Fruit fly (Drosophila melanogaster) whole organism: ENCODE measurements around the gene CG33062.

Source experiments
- CG8478 ChIP-seq: fragments of >200 bp; optimal IDR thresholded peaks from 2 replicates; lab custom pipeline; 2018; ENCODE audit warnings: inconsistent platforms
- Dll ChIP-seq: fragments of >200 bp; optimal IDR thresholded peaks from 2 replicates; lab custom pipeline; 2017
- EcR ChIP-seq, 2 experiments: fragments of >200 bp; optimal IDR thresholded peaks; 2 replicates each; lab custom pipeline; 2017; ENCODE audit warnings: missing biosample characterization in 2 of 2, missing genetic modification characterization in 2 of 2, missing genetic modification reagents in 2 of 2
- pan ChIP-seq: fragments of >200 bp; optimal IDR thresholded peaks from 2 replicates; lab custom pipeline; 2017
- psq ChIP-seq: fragments of >200 bp; optimal IDR thresholded peaks from 2 replicates; lab custom pipeline; 2017
- usp ChIP-seq: fragments of >200 bp; optimal IDR thresholded peaks from 2 replicates; lab custom pipeline; 2017; ENCODE audit warnings: missing biosample characterization, missing genetic modification characterization, mixed read lengths

CG33062 gene

DNA sequence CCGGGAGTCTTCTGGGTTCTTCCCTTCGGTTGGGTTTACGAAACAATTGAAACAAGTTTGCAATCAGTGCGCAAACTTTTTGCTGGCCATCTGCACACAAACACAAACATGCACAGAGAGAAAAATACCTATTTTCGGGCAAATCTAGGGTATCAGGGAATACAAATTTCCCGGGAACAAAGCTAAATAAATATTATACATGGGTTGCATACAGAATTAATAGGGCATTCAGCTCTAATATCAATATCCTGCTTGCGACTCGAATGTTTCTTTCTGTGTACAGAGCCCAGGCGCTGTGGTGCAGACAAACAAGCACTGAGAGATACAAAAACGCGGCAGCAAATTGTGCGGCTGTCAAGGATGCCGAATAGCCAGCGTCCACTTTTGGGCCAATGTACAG lies 2.2 kb downstream of the CG33062 start:
- TF ChIP-seq Dll (lab: Kevin White, UChicago): no peak
- no peak for TF ChIP-seq CG8478 (lab: Kevin White, UChicago)
- no peak for TF ChIP-seq EcR (GFP tag; optimal IDR thresholded peaks at IDR 0.05; lab: Kevin White, UChicago)
- TF ChIP-seq usp (GFP tag; lab: Kevin White, UChicago): no peak
- TF ChIP-seq pan (lab: Kevin White, UChicago): no peak
- TF ChIP-seq psq (lab: Kevin White, UChicago): no peak

DNA sequence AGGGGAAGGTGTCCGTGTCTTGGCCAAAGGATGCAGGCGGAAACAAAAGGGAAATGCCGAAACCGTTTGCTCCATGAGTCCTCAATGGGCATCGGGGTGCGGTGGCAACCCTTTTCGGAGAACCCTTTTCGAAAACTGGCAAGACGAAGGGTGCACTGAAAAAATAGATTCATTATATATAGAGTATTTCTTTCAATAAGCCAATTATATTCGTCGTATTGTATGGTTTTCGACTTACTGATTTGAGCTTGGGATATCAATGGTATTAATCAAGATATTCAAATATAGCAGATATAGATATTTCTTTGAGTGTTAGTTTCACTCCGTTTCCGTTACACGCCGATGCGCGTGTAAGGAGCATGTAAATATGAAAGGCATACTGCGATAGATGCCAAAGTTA lies 4.0 kb downstream of the CG33062 start:
- TF ChIP-seq usp (GFP tag; lab: Kevin White, UChicago) (no peak), CG8478 (lab: Kevin White, UChicago) (no peak), Dll (lab: Kevin White, UChicago) (no peak), EcR (GFP tag; optimal IDR thresholded peaks at IDR 0.05; lab: Kevin White, UChicago) (no peak), pan (lab: Kevin White, UChicago) (no peak), psq (lab: Kevin White, UChicago) (no peak)

- TF ChIP-seq Dll (lab: Kevin White, UChicago) (peak; percentile 2), psq (lab: Kevin White, UChicago) (no peak)
Observed at dm6 chr3L:19412812-19413211, 33.4 kb downstream of the CG33062 start, which contains the start of gene CG32206. Gene CG32206, minus strand, starts transcription at chr3L:19412912.
